Worm (Caenorhabditis elegans) whole organism, L1 larva: ENCODE measurements around the gene exos-7.

Experiments used
- C34B4.2 ChIP-seq: sonication (generic microtip); optimal IDR thresholded peaks from 2 replicates; lab custom pipeline; 2017; ENCODE audit warnings: mild to moderate bottlenecking, missing genetic modification characterization, missing compliant biosample characterization
- ama-1 ChIP-seq: fragments of 150-350 bp; optimal IDR thresholded peaks from 2 replicates; lab custom pipeline; 2014
- ceh-82 ChIP-seq, 3 experiments: fragments of 150-350 bp in 1 of 3; sonication (generic microtip) in 2 of 3; optimal IDR thresholded peaks; 2 replicates each; lab custom pipeline; 2014 to 2017; ENCODE audit warnings: missing biosample characterization in 3 of 3, missing genetic modification characterization in 3 of 3
- dpl-1 ChIP-seq, 3 experiments: fragments of 150-350 bp in 2 of 3; sonication (generic microtip) in 1 of 3; optimal IDR thresholded peaks; 2 replicates each; lab custom pipeline; 2014 to 2017; ENCODE audit warnings: missing biosample characterization in 3 of 3, missing genetic modification characterization in 3 of 3, missing genetic modification reagents in 3 of 3
- efl-1 ChIP-seq, 4 experiments: fragments of 150-350 bp; optimal IDR thresholded peaks in 3 of 4; peaks in 1 of 4; 1 replicate in 1 of 4; 2 replicates in 3 of 4; lab custom pipeline; 2014; ENCODE audit warnings: missing biosample characterization in 2 of 4, missing genetic modification characterization in 2 of 4, missing genetic modification reagents in 2 of 4
- lsy-2 ChIP-seq, 2 experiments: fragments of 150-350 bp; optimal IDR thresholded peaks; 2 replicates each; lab custom pipeline; 2014; ENCODE audit warnings: missing biosample characterization in 2 of 2, missing genetic modification characterization in 2 of 2
- nhr-11 ChIP-seq: fragments of 150-350 bp; optimal IDR thresholded peaks from 2 replicates; lab custom pipeline; 2014; ENCODE audit warnings: missing biosample characterization, missing genetic modification characterization
- unc-86 ChIP-seq: sonication (generic microtip); optimal IDR thresholded peaks from 2 replicates; lab custom pipeline; 2016; ENCODE audit warnings: missing genetic modification characterization, missing compliant biosample characterization
- zag-1 ChIP-seq: fragments of 150-350 bp; optimal IDR thresholded peaks from 2 replicates; lab custom pipeline; 2014; ENCODE audit warnings: missing biosample characterization, missing genetic modification characterization
- ztf-4 ChIP-seq: fragments of 150-350 bp; optimal IDR thresholded peaks from 2 replicates; lab custom pipeline; 2014; ENCODE audit warnings: missing biosample characterization, missing genetic modification characterization

DNA sequence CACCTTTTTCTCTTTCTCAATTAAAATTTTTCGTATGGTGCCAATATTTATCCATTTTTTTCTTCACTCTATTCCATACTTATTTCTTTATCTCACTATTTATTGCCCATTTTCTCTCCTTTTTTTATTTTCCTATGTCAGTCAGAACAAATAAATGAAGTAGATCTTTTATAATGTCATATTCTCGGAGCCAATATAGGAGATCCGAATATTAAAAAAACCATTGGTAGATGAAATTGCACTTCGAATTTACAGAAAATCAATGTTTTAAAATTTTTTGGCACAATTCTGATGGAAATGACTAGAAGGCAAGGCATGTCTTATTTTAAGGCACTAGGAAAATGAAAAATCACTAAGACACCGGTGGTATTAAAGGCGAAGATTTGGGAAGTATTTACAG, 48.0 kb upstream of the exos-7 start:
- TF ChIP-seq ztf-4 (tag; lab: Kevin White, UChicago) (no peak), nhr-11 (tag; lab: Kevin White, UChicago) (no peak), lsy-2 (tag; optimal IDR thresholded peaks at IDR 0.05; lab: Kevin White, UChicago) (no peak), dpl-1 (GFP tag; optimal IDR thresholded peaks at IDR 0.05; lab: Kevin White, UChicago) (no peak), C34B4.2 (tag; lab: Kevin White, UChicago) (no peak), unc-86 (tag; lab: Kevin White, UChicago) (no peak), efl-1 (optimal IDR thresholded peaks at IDR 0.05; lab: Kevin White, UChicago) (no peak), efl-1 (GFP tag; optimal IDR thresholded peaks at IDR 0.05 in 1 of 2; lab: Kevin White, UChicago) (no peak), zag-1 (tag; lab: Kevin White, UChicago) (no peak), ceh-82 (tag; optimal IDR thresholded peaks at IDR 0.05; lab: Kevin White, UChicago) (no peak), ama-1 (no peak)
